Worm (Caenorhabditis elegans) whole organism, dauer: ENCODE results near the gene gtf-2H2C.
"Not testable (repeated sequence)": the region's sequence is repeated elsewhere in the genome, so short reads cannot be mapped to it uniquely, and the experiment has no call there.

Experiments
- unc-62 ChIP-seq: sonication (generic microtip); optimal IDR thresholded peaks from 2 replicates; lab custom pipeline; 2017; ENCODE audit warnings: missing biosample characterization, missing genetic modification reagents, missing genetic modification characterization

gtf-2H2C gene

DNA sequence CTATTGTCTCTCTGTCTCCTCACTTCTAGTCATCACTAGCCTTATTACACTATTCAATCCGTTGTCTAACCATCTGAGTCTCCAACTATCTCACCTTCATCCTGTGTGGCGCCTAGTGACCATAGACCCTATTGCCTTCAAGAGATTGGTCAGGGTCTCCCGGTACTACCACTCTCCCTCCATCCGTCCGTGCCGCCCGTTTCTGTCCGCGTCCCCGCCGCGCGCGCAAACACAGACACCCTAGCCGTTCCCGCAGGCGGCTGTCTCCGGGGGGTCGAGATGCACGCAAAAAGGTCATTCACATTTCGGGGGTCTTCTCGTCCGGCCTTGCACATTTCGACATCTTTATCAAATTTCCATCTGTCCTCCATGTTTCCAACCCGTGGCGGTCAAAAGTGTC lies 4.0 kb upstream of the gtf-2H2C start:
- no peak for TF ChIP-seq unc-62 (GFP tag; lab: Kevin White, UChicago)

DNA sequence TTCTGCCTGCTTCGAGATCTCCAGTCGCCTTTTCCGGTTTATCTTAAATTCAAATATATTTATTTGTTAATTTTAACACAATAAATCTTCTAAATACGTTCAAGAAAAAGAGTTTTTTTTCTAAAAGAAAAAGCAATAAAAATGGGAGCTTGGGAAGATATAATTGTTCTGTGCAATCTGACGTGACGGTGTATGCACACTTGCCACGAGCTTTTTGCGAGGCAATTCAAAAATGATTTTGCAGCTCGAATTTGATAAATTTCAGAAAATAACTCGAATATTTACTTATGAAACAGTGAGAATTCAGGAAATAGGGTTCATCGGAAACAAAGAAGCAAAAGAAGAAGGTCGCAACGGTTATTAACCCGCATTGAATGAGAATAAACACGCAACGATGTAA lies 2.5 kb upstream of the gtf-2H2C start:
- TF ChIP-seq unc-62 (GFP tag; lab: Kevin White, UChicago): no peak

DNA sequence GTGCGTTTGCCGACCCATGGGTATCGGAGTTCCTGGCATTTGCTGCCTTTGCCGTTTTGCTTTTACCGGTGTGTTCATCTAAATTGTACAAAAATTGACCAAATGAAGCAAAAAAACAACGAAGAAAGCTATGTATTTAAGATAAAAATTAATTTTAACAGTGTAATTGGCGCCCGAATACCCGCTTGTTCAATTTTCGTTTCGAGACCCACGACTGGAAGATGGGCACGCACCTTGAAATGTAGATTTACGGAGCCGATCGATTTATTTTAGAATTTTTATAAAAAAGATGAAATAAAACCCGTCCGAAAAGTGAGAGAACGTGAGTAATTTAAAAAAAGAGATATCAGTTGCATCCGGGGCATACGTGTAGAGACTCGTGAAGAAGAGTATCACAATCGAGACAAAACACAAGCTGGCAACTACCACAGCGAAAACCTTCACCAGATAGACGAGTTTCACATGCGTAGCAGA lies 2.0 kb downstream of the gtf-2H2C start, which contains the start of gene hal-2:
Gene hal-2, minus strand, starts transcription at position 424 of the 474 bp plus-strand sequence.
- no peak for TF ChIP-seq unc-62 (GFP tag; lab: Kevin White, UChicago)

DNA sequence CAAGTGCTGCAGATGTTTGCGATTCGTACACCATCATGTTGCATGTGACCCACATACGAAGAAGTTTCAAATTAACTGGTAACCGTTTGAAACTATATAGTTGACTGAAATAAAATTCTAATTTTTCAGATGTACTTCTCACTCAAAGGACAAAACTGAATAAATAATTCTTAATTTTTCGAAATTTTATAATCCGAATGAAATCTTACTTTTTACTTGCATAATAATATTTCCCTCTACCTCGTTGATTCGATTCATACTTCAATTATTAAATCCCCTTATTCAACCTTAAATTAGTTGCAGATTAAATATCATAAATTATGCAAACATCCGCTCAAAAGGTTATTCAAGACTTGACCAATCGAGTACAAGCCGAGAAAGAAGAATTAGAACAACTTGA lies 4.6 kb downstream of the gtf-2H2C start, which contains the start of gene T16H12.2:
Gene T16H12.2, plus strand, starts transcription at position 301 of the 400 bp plus-strand sequence.
- no peak for TF ChIP-seq unc-62 (GFP tag; lab: Kevin White, UChicago)

DNA sequence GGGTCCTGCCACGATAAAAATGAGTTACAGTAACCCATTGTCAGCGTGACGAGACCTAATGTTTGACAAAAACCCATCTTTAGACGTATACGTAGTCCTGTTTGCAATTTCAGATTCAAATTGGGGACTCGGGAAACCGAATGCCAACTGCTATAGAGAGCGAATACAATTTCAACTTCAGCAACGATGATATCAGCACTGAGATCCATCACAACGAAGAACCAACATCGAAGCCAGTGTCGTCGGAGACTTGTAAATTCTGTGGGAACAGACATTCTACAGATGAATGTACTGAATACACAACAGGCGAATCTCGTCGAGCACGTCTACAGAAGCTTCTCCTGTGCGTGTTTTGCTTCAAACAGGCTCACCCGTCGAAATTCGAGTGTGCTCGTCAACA lies 5.0 kb downstream of the gtf-2H2C start:
- TF ChIP-seq unc-62 (GFP tag; lab: Kevin White, UChicago): no peak

DNA sequence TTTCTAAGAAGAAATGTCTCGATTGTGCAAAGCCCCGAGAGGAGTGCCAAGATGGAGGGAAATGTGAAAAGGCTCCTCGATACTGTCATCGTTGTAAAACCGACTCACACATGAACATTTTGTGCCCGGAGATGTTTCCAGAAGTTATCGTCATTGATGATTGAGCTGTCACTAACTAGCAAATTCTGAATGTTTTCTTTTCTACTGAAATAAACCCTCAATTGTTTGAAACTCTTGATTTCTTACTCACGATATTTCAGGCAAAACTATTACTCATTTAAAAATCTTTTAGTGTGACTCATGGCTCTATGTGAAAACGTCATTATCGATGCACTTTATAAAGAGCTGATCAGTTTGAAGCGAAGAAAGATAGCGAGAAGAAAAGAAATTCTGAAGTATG lies 5.5 kb downstream of the gtf-2H2C start, which contains the start of gene T16H12.13:
Gene T16H12.13, plus strand, starts transcription at position 301 of the 400 bp plus-strand sequence.
- TF ChIP-seq unc-62 (GFP tag; lab: Kevin White, UChicago): no peak

DNA sequence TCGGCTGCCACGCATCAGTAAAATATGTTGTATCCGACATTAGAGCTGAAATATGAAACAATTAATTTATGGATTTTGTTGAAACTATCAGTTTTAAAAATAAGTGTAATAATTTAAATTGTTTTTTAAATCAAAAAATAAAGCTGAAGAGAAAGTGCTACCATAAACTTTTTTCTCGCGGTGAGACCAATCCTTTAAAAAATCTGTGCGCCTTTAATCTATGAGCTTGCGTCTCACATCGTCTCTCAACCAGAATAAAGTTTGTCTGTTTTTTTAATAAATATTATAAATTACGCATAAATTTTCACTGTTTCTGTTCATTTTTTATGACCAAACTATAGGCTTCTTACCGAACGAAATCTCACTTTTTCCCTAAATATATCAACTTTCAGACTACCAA lies 7.3 kb downstream of the gtf-2H2C start, which contains the start of gene T16H12.3:
Gene T16H12.3, minus strand, starts transcription at position 51 of the 400 bp plus-strand sequence.
- TF ChIP-seq unc-62 (GFP tag; lab: Kevin White, UChicago): no peak

DNA sequence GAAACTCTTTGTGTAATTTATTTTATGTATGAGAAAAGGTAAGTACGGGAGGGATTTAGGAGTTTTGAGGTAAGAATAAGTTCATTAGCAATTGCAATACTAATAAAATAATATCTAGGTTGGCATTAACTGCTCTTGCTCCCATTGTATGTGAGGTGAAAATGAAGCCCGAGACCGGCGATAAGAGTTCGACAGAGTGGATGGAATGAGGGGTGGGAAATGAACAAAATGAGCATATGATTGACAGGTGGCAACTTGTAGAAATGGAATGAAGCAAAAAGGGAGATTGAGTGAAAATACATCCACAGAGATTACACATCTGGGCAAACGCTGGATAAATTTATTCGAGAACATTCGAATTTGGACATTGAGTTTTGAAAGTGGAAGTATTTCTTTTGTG lies 11.8 kb downstream of the gtf-2H2C start:
- TF ChIP-seq unc-62 (GFP tag; lab: Kevin White, UChicago): no peak

DNA sequence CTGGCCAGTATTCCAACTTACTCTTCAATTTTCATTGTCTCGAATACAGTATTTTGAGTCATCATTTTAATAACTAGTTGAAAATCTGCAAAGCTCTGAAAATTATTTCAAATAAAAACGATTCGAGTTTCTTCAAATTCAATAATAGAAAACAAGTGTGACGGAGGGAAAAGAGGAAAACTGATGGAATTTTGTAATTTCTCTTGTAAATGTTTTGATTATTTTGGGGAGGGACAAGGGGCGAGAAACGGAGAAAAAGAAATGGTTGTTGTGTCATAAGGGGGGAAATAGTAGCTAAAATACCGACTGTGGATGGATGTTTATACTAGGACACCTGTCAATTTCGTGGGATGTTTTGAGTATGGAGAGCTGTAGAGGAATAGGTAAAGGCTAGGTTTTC lies 12.4 kb downstream of the gtf-2H2C start, which contains the start of gene T16G12.9:
Gene T16G12.9, minus strand, starts transcription at position 101 of the 400 bp plus-strand sequence.
- no peak for TF ChIP-seq unc-62 (GFP tag; lab: Kevin White, UChicago)

DNA sequence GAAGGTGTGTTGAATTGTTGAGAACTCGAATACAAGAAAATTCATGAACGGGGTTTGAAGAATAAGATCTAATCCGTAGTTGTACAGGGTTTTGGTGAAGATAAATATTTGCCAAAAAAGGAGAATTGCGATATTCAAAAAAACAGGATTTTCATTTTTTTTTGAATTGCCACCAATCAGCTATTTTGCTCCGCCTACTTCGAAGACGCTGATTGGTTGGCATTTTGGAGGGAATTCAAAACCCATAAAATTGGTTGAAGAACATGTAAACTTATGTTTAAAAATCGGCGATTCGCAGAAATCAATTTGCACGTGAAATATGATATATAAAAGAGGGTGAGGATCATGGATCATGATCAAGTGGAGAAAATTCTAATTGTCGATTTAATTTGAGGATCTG lies 14.5 kb downstream of the gtf-2H2C start:
- TF ChIP-seq unc-62 (GFP tag; lab: Kevin White, UChicago): no peak

DNA sequence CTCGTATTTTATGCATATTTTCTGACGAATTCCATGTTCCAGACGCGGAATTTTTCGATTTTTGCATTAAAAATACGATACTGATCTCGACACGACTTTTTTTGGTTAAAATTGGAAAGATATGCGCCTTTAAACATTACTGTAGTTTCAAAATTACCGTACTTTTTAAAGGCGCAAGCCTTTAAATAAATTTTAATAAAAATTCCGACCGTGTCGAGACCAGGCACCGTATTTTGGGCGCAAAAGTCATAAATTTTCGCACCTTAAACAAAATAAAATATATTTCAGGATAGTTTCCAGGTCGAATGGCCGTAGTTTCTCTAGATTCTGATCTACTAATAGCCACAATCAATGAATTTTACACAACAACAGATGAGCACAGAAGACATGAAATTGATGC lies 21.3 kb downstream of the gtf-2H2C start, which contains the start of gene T16G12.6:
Gene T16G12.6, plus strand, starts transcription at position 301 of the 400 bp plus-strand sequence.
- no peak for TF ChIP-seq unc-62 (GFP tag; lab: Kevin White, UChicago)

DNA sequence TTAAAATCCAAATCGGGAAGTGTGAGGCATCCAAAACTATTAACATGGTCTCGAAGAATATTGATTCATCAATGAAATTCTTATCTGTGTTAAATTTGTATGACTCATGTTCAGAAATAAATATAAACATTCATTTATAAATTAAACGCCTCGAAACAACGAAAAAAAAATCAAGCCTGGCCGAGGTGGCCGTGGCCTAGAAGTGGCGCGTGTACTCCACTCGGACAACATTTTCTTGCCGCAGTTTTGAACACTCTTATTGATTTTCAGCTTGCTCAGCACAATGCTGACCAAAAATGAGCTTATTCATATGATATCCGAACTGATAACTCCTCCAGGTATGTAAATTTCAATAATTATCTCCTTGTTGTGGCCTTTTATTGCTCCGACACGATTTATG lies 26.4 kb downstream of the gtf-2H2C start, which contains the start of gene ekl-6:
Gene ekl-6, plus strand, starts transcription at position 265 of the 400 bp plus-strand sequence.
- no peak for TF ChIP-seq unc-62 (GFP tag; lab: Kevin White, UChicago)

DNA sequence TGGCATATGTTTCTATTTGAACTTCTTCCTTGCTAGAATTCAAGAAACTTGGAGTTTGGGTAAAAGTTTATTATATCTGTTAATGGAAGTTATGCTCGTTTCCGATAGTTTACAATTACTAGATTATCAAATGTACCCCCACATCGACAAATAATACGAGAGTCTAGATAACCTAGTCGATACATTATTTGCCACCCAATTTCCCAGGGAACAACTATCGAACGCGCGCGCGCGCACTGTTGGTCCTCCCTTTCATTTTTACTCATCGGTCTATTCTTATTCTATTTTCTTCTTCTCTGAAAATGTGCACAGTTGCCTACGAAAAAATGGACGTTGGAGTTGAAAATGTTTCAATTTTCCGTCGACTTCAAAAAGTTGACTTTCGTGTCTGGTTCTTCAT lies 30.0 kb downstream of the gtf-2H2C start, which contains the start of gene T16G12.13:
Gene T16G12.13, plus strand, starts transcription at position 293 of the 400 bp plus-strand sequence.
- TF ChIP-seq unc-62 (GFP tag; lab: Kevin White, UChicago): no peak

DNA sequence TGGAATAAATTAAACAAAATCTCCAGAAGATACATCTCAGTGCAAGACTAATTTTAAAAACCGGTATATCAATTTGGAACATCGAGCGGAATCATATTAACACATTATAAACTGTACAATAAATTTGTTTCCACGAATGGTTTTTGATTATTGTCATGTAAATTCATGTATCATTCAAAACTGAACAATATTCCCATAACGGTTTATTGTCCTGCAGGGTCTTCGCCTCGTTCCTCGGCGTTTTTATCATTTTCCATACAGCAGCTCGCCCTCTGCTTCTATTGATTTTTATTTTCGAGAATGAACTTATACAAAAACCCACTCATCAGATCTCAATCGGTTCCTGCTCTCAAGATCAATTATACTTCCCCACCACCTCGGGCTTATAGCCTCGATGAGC lies 31.6 kb downstream of the gtf-2H2C start, which contains the start of gene T16G12.8:
Gene T16G12.8, plus strand, starts transcription at position 301 of the 400 bp plus-strand sequence.
- TF ChIP-seq unc-62 (GFP tag; lab: Kevin White, UChicago): no peak

DNA sequence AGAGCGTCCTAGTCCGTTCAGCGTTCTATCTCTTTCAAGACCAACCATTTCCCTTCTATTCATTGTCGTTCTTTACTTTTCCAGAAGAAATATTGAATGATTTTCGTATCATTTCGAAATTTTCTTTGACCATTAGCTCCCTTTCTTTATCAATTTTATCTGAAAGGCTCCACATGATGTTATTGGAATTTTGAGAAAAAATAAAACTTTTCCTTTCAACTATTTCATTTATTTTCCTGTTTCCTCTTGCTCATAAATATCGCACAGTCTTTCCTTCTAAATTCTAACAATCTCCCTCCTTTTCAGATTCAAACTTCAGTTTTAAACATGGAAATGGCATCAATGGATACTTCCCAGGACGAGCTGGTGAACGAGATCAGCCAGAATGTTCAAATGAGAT lies 33.1 kb downstream of the gtf-2H2C start, which contains the start of gene T16G12.4:
Gene T16G12.4, plus strand, starts transcription at position 301 of the 400 bp plus-strand sequence.
- no peak for TF ChIP-seq unc-62 (GFP tag; lab: Kevin White, UChicago)

DNA sequence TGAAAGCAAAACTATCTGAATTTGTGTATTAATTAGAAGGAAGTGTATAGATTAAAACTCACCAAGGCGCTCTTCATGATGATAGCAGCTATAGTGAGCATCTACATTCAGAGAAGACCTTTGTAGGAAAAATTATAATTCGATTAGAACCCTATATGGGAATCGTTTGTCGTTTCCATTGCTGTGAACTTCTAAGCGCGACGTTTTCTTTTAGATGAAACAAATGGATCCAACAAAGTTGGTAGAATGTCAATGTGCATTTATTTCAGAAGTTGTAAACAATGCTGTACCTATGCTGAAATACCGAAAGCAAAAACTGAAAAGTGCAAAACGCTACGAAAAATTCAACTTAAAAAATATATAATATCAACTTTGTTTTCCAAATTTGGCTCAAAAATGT lies 34.6 kb downstream of the gtf-2H2C start, which contains the start of gene T16G12.10:
Gene T16G12.10, minus strand, starts transcription at position 101 of the 400 bp plus-strand sequence.
- TF ChIP-seq unc-62 (GFP tag; lab: Kevin White, UChicago): no peak

DNA sequence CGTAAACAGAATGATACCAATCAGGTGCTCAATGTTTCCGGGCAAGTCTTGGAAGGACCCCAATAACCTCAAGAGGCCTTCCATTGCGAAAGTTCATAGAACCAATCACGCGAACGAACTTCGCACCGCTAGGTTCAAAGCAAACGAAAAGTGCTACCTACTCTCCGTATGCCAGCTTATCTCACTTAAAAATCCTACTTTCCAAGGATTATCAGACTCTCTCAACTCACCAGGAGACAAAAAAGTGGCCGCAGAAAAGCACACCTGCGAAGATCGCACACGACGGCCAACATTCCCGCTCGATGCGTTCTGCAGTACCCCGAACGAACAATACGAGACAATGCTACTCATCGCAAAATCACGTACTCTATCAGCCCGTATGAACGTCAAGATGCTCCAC lies 37.3 kb downstream of the gtf-2H2C start, which contains the start of gene T16G12.12:
Gene T16G12.12, plus strand, starts transcription at position 301 of the 400 bp plus-strand sequence.
- not testable (repeated sequence) for TF ChIP-seq unc-62 (GFP tag; lab: Kevin White, UChicago)
